Worm (Caenorhabditis elegans) whole organism, late embryonic: ENCODE results near the gene str-131.

ENCODE experiments used
- K02D7.2 ChIP-seq: sonication (generic microtip); optimal IDR thresholded peaks from 2 replicates; lab custom pipeline; 2017; ENCODE audit warnings: mild to moderate bottlenecking, missing genetic modification characterization, missing compliant biosample characterization
- K09A11.1 ChIP-seq: sonication (generic microtip); optimal IDR thresholded peaks from 2 replicates; lab custom pipeline; 2017; ENCODE audit warnings: antibody characterized with exemption, mild to moderate bottlenecking, missing genetic modification characterization, missing compliant biosample characterization; ENCODE audit not compliant: insufficient read depth
- ama-1 ChIP-seq: fragments of 150-350 bp; optimal IDR thresholded peaks from 2 replicates; lab custom pipeline; 2014
- ceh-34 ChIP-seq: sonication (generic microtip); optimal IDR thresholded peaks from 2 replicates; lab custom pipeline; 2016; ENCODE audit warnings: mild to moderate bottlenecking, missing genetic modification characterization, missing compliant biosample characterization
- ceh-48 ChIP-seq: sonication (generic microtip); optimal IDR thresholded peaks from 2 replicates; lab custom pipeline; 2016; ENCODE audit warnings: missing genetic modification characterization, inconsistent platforms, missing compliant biosample characterization
- ceh-6 ChIP-seq: fragments of 200-800 bp; sonication (Bioruptor generic); optimal IDR thresholded peaks from 2 replicates; lab custom pipeline; 2018; ENCODE audit warnings: mild to moderate bottlenecking, missing genetic modification characterization, missing compliant biosample characterization
- lin-11 ChIP-seq: fragments of 200-800 bp; sonication (Bioruptor generic); optimal IDR thresholded peaks from 2 replicates; lab custom pipeline; 2018; ENCODE audit warnings: mild to moderate bottlenecking, missing genetic modification characterization, missing compliant biosample characterization
- nfya-1 ChIP-seq: sonication (generic microtip); optimal IDR thresholded peaks from 2 replicates; lab custom pipeline; 2017; ENCODE audit warnings: missing genetic modification characterization, mild to moderate bottlenecking, missing compliant biosample characterization, antibody characterized with exemption, moderate library complexity
- pag-3 ChIP-seq: sonication (generic microtip); optimal IDR thresholded peaks from 2 replicates; lab custom pipeline; 2016; ENCODE audit warnings: missing compliant biosample characterization, missing genetic modification characterization, borderline replicate concordance
- pros-1 ChIP-seq: fragments of 150-350 bp; optimal IDR thresholded peaks from 2 replicates; lab custom pipeline; 2014; ENCODE audit warnings: missing biosample characterization, missing genetic modification reagents, missing genetic modification characterization
- sdc-2 ChIP-seq: sonication (generic microtip); optimal IDR thresholded peaks from 2 replicates; lab custom pipeline; 2016; ENCODE audit warnings: missing genotype, missing genetic modification characterization, missing compliant biosample characterization
- tbx-2 ChIP-seq: sonication (generic microtip); optimal IDR thresholded peaks from 2 replicates; lab custom pipeline; 2016; ENCODE audit warnings: missing genetic modification characterization, missing compliant biosample characterization

ce11 chrV:8090595-8090994 is 9.1 kb upstream of the str-131 start, which contains the start of gene str-130:
- TF ChIP-seq pag-3 (tag; lab: Kevin White, UChicago) (no peak), ama-1 (lab: Kevin White, UChicago) (no peak), K09A11.1 (tag; lab: Kevin White, UChicago) (no peak), ceh-48 (tag; lab: Kevin White, UChicago) (no peak), lin-11 (tag; lab: Kevin White, UChicago) (no peak), nfya-1 (tag; lab: Kevin White, UChicago) (no peak), ceh-34 (tag; lab: Kevin White, UChicago) (no peak), tbx-2 (tag; lab: Kevin White, UChicago) (no peak), sdc-2 (tag; lab: Kevin White, UChicago) (no peak), K02D7.2 (tag; lab: Kevin White, UChicago) (no peak), pros-1 (no peak), ceh-6 (GFP tag; lab: Kevin White, UChicago) (no peak)
